Fruit fly (Drosophila melanogaster) whole organism, adult: ENCODE measurements around the gene Atat.
A peak's percentile ranks its signal among the peaks of the same experiment; 100 is the strongest.

Experiments
- CG11617 ChIP-seq: fragments of 200-800 bp; sonication (Bioruptor generic); optimal IDR thresholded peaks from 2 replicates; lab custom pipeline; 2017; ENCODE audit warnings: mild to moderate bottlenecking, missing biosample characterization, missing genetic modification reagents, missing genetic modification characterization
- CG12768 ChIP-seq: fragments of 200-800 bp; sonication (Bioruptor generic); optimal IDR thresholded peaks from 2 replicates; lab custom pipeline; 2017; ENCODE audit warnings: missing biosample characterization, missing genetic modification characterization, mild to moderate bottlenecking, moderate library complexity, missing genetic modification reagents
- CG14711 ChIP-seq: fragments of 200-800 bp; sonication (Bioruptor generic); optimal IDR thresholded peaks from 2 replicates; lab custom pipeline; 2018; ENCODE audit warnings: missing biosample characterization, mild to moderate bottlenecking, missing genetic modification characterization, moderate library complexity
- CG1620 ChIP-seq: fragments of 200-800 bp; sonication (Bioruptor generic); optimal IDR thresholded peaks from 2 replicates; lab custom pipeline; 2016; ENCODE audit warnings: missing biosample characterization, missing genetic modification characterization
- CG33017 ChIP-seq: fragments of 200-800 bp; sonication (Bioruptor generic); optimal IDR thresholded peaks from 2 replicates; lab custom pipeline; 2018; ENCODE audit warnings: missing biosample characterization, mild to moderate bottlenecking, missing genetic modification characterization, moderate library complexity
- CG5204 ChIP-seq: fragments of 200-800 bp; sonication (Bioruptor generic); optimal IDR thresholded peaks from 2 replicates; lab custom pipeline; 2016; ENCODE audit warnings: missing biosample characterization, missing genetic modification characterization
- CG7045 ChIP-seq: fragments of 200-800 bp; sonication (Bioruptor generic); optimal IDR thresholded peaks from 2 replicates; lab custom pipeline; 2017; ENCODE audit warnings: missing biosample characterization, mild to moderate bottlenecking, missing genetic modification characterization
- CG7101 ChIP-seq: fragments of 200-800 bp; sonication (Bioruptor generic); optimal IDR thresholded peaks from 2 replicates; lab custom pipeline; 2018; ENCODE audit warnings: missing biosample characterization, mild to moderate bottlenecking, missing genetic modification characterization, moderate library complexity
- Clk ChIP-seq: fragments of 200-800 bp; sonication (Bioruptor generic); optimal IDR thresholded peaks from 2 replicates; lab custom pipeline; 2017; ENCODE audit warnings: missing biosample characterization, missing genetic modification characterization
- Crg-1 ChIP-seq: fragments of 200-800 bp; sonication (Bioruptor generic); optimal IDR thresholded peaks from 2 replicates; lab custom pipeline; 2016; ENCODE audit warnings: missing biosample characterization, missing genetic modification characterization
- Hr96 ChIP-seq: fragments of 200-800 bp; sonication (Bioruptor generic); optimal IDR thresholded peaks from 2 replicates; lab custom pipeline; 2016; ENCODE audit warnings: missing biosample characterization, missing genetic modification characterization
- Mnt ChIP-seq: fragments of 200-800 bp; sonication (Bioruptor generic); optimal IDR thresholded peaks from 2 replicates; lab custom pipeline; 2016; ENCODE audit warnings: missing biosample characterization, mild to moderate bottlenecking, missing genetic modification characterization
- bab1 ChIP-seq: fragments of 200-800 bp; sonication (Bioruptor generic); optimal IDR thresholded peaks from 3 replicates; lab custom pipeline; 2019; ENCODE audit warnings: missing biosample characterization, mild to moderate bottlenecking, missing genetic modification characterization, moderate library complexity
- cic ChIP-seq: fragments of 200-800 bp; sonication (Bioruptor generic); optimal IDR thresholded peaks from 2 replicates; lab custom pipeline; 2017; ENCODE audit warnings: missing biosample characterization, mild to moderate bottlenecking, missing genetic modification characterization, moderate library complexity
- cnc ChIP-seq, 2 experiments: fragments of >200 bp; optimal IDR thresholded peaks; 2 replicates each; lab custom pipeline; 2017
- kay ChIP-seq: fragments of 200-800 bp; sonication (Bioruptor generic); peaks from one replicate; lab custom pipeline; 2016; ENCODE audit warnings: missing biosample characterization, missing genetic modification characterization, borderline replicate concordance
- ovo ChIP-seq: fragments of 200-800 bp; sonication (Bioruptor generic); optimal IDR thresholded peaks from 2 replicates; lab custom pipeline; 2016; ENCODE audit warnings: missing biosample characterization, missing genetic modification characterization
- pad ChIP-seq: fragments of 200-800 bp; sonication (Bioruptor generic); optimal IDR thresholded peaks from 3 replicates; lab custom pipeline; 2017; ENCODE audit warnings: missing biosample characterization, missing genetic modification characterization, mild to moderate bottlenecking, moderate library complexity, missing genetic modification reagents
- tj ChIP-seq: fragments of 200-800 bp; sonication (Bioruptor generic); optimal IDR thresholded peaks from 3 replicates; lab custom pipeline; 2017; ENCODE audit warnings: missing biosample characterization, mild to moderate bottlenecking, missing genetic modification characterization, moderate library complexity
- toe ChIP-seq: fragments of 200-800 bp; sonication (Bioruptor generic); optimal IDR thresholded peaks from 2 replicates; lab custom pipeline; 2016; ENCODE audit warnings: missing biosample characterization, missing genetic modification characterization

Gene Atat

dm6 chr3L:9398435-9398981 lies 28.1 kb downstream of the Atat start:
- no peak for TF ChIP-seq Crg-1 (GFP tag; lab: Kevin White, UChicago)
- TF ChIP-seq CG7045 (GFP tag; lab: Kevin White, UChicago) = peak; percentile 45
- no peak for TF ChIP-seq CG7101 (tag; lab: Kevin White, UChicago)

- TF ChIP-seq toe (GFP tag; lab: Kevin White, UChicago) (no peak), ovo (GFP tag; lab: Kevin White, UChicago) (no peak), kay (GFP tag; lab: Kevin White, UChicago) (no peak), pad (GFP tag; lab: Kevin White, UChicago) (no peak), CG7045 (GFP tag; lab: Kevin White, UChicago) (no peak)
These were observed 28.5 kb downstream of the Atat start for dm6 chr3L:9398028-9398427.

dm6 chr3L:9397156-9397555 lies 29.4 kb downstream of the Atat start:
- TF ChIP-seq ovo (GFP tag; lab: Kevin White, UChicago) (peak; percentile 93), CG12768 (GFP tag; lab: Kevin White, UChicago) (peak; percentile 94), CG11617 (GFP tag; lab: Kevin White, UChicago) (peak; percentile 72), kay (GFP tag; lab: Kevin White, UChicago) (peak; percentile 92), cnc (optimal IDR thresholded peaks at IDR 0.05; lab: Kevin White, UChicago) (no peak), pad (GFP tag; lab: Kevin White, UChicago) (peak; percentile 74), CG1620 (peak; percentile 69), Crg-1 (GFP tag; lab: Kevin White, UChicago) (peak; percentile 86), Mnt (GFP tag; lab: Kevin White, UChicago) (peak; percentile 77), CG7045 (GFP tag; lab: Kevin White, UChicago) (peak; percentile 92), CG5204 (no peak), CG33017 (tag; lab: Kevin White, UChicago) (peak; percentile 76), tj (GFP tag; lab: Kevin White, UChicago) (no peak), Hr96 (GFP tag; lab: Kevin White, UChicago) (no peak), bab1 (GFP tag; lab: Kevin White, UChicago) (peak; percentile 57), cic (GFP tag; lab: Kevin White, UChicago) (peak; percentile 92), CG14711 (tag; lab: Kevin White, UChicago) (peak; percentile 68), CG7101 (tag; lab: Kevin White, UChicago) (peak; percentile 88), Clk (GFP tag; lab: Kevin White, UChicago) (peak; percentile 72), toe (GFP tag; lab: Kevin White, UChicago) (peak; percentile 36)

DNA sequence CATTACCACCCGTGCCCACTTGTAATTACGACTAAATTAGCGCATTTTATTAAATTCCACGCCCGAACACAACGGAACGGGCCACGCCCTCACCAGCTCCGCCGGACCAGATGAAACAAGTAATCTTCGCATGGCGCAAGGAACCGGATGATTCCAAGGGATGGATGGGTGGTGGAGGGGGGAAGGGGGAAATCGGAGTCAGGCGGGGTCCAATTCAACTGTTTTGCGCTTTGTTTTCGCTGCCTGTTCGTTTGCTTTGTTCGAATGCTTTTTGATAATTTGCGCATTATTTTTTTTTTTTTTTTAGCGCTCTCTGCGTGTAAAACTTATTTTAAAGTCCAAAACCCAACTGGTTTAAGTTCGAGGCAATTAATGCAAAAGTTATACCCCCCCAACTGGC lies 29.9 kb downstream of the Atat start:
- TF ChIP-seq CG12768 (GFP tag; lab: Kevin White, UChicago) (no peak), tj (GFP tag; lab: Kevin White, UChicago) (peak; percentile 37), CG33017 (tag; lab: Kevin White, UChicago) (no peak), Mnt (GFP tag; lab: Kevin White, UChicago) (no peak)

DNA sequence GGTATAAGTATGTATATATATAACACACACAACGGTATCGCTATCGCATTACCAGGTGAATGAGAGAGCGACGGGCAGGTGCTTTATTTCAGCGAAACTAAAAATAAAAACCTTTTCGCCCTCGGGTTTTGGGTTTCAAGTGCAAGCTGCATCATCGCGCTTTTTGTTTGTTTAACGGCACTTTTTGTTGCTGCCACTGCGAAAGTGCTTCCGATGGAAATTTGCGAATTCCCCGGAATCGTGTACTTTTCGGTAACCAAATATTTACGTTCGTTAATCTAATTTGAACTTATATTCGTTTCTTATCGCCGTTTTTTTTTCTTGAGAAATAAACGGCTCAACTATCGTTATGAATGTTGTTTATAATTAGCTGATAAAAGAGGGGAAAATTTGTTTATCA lies 30.5 kb downstream of the Atat start:
- TF ChIP-seq toe (GFP tag; lab: Kevin White, UChicago) (no peak), cnc (optimal IDR thresholded peaks at IDR 0.05; lab: Kevin White, UChicago) (no peak), CG5204 (no peak), Hr96 (GFP tag; lab: Kevin White, UChicago) (no peak), Crg-1 (GFP tag; lab: Kevin White, UChicago) (no peak), CG11617 (GFP tag; lab: Kevin White, UChicago) (no peak), CG7045 (GFP tag; lab: Kevin White, UChicago) (peak; percentile 9), CG33017 (tag; lab: Kevin White, UChicago) (no peak), bab1 (GFP tag; lab: Kevin White, UChicago) (no peak), Mnt (GFP tag; lab: Kevin White, UChicago) (no peak), CG1620 (no peak), ovo (GFP tag; lab: Kevin White, UChicago) (peak; percentile 94), CG7101 (tag; lab: Kevin White, UChicago) (no peak), Clk (GFP tag; lab: Kevin White, UChicago) (no peak), CG12768 (GFP tag; lab: Kevin White, UChicago) (peak; percentile 49), kay (GFP tag; lab: Kevin White, UChicago) (peak; percentile 95), tj (GFP tag; lab: Kevin White, UChicago) (peak; percentile 91), CG14711 (tag; lab: Kevin White, UChicago) (no peak), pad (GFP tag; lab: Kevin White, UChicago) (peak; percentile 36), cic (GFP tag; lab: Kevin White, UChicago) (peak; percentile 76)

- TF ChIP-seq tj (GFP tag; lab: Kevin White, UChicago) (peak; percentile 34), Clk (GFP tag; lab: Kevin White, UChicago) (no peak), cic (GFP tag; lab: Kevin White, UChicago) (peak; percentile 70), cnc (optimal IDR thresholded peaks at IDR 0.05; lab: Kevin White, UChicago) (no peak), CG14711 (tag; lab: Kevin White, UChicago) (no peak), CG7045 (GFP tag; lab: Kevin White, UChicago) (peak; percentile 33), CG12768 (GFP tag; lab: Kevin White, UChicago) (peak; percentile 20), kay (GFP tag; lab: Kevin White, UChicago) (peak; percentile 84)
These were observed 35.1 kb downstream of the Atat start for dm6 chr3L:9391340-9391980.
